Fruit fly (Drosophila melanogaster) whole organism, embryonic: ENCODE results near the gene RpL18.

Experiments used
- Adf1 ChIP-seq: fragments of 200-800 bp; sonication (Bioruptor generic); IDR thresholded peaks from 2 replicates; pipeline ENCODE4 v1.3.6; 2022; ENCODE audit warnings: missing biosample characterization, missing genetic modification characterization
- Aef1 ChIP-seq: fragments of 200-800 bp; sonication (Bioruptor generic); IDR thresholded peaks from 3 replicates; pipeline ENCODE4 v1.3.6; 2022; ENCODE audit warnings: missing biosample characterization, missing genetic modification characterization
- B-H2 ChIP-seq: fragments of 200-800 bp; sonication (Bioruptor generic); optimal IDR thresholded peaks from 2 replicates; lab custom pipeline; 2018; ENCODE audit warnings: missing biosample characterization, mild to moderate bottlenecking, missing genetic modification characterization
- CG10147 ChIP-seq: fragments of 200-800 bp; sonication (Bioruptor generic); optimal IDR thresholded peaks from 2 replicates; lab custom pipeline; 2019; ENCODE audit warnings: missing biosample characterization, mild to moderate bottlenecking, missing genetic modification characterization, moderate library complexity
- CG10959 ChIP-seq: fragments of 200-800 bp; sonication (Bioruptor generic); IDR thresholded peaks from 2 replicates; pipeline ENCODE4 v1.3.6; 2022; ENCODE audit warnings: missing biosample characterization, missing genetic modification characterization
- CG11696 ChIP-seq: fragments of 200-800 bp; sonication (Bioruptor generic); IDR thresholded peaks from 2 replicates; pipeline ENCODE4 v1.3.6; 2022; ENCODE audit warnings: missing biosample characterization, missing genetic modification characterization
- CG12236 ChIP-seq: fragments of 200-800 bp; sonication (Bioruptor generic); optimal IDR thresholded peaks from 2 replicates; lab custom pipeline; 2016; ENCODE audit warnings: missing biosample characterization, missing genetic modification characterization
- CG15269 ChIP-seq: fragments of 200-800 bp; sonication (Bioruptor generic); optimal IDR thresholded peaks from 2 replicates; lab custom pipeline; 2018; ENCODE audit warnings: missing biosample characterization, mild to moderate bottlenecking, missing genetic modification characterization, moderate library complexity
- CG15601 ChIP-seq: fragments of 200-800 bp; sonication (Bioruptor generic); optimal IDR thresholded peaks from 3 replicates; lab custom pipeline; 2019; ENCODE audit warnings: missing biosample characterization, mild to moderate bottlenecking, missing genetic modification characterization, moderate library complexity
- CG1647 ChIP-seq: fragments of 200-800 bp; sonication (Bioruptor generic); optimal IDR thresholded peaks from 3 replicates; lab custom pipeline; 2016; ENCODE audit warnings: missing biosample characterization, missing genetic modification characterization
- CG17186 ChIP-seq: fragments of 200-800 bp; sonication (Bioruptor generic); optimal IDR thresholded peaks from 3 replicates; lab custom pipeline; 2017; ENCODE audit warnings: missing biosample characterization, missing genetic modification reagents, missing genetic modification characterization
- CG17612 ChIP-seq: fragments of 200-800 bp; sonication (Bioruptor generic); IDR thresholded peaks from 2 replicates; pipeline ENCODE4 v1.3.6; 2022; ENCODE audit warnings: missing biosample characterization, missing genetic modification characterization
- CG18262 ChIP-seq: fragments of 200-800 bp; optimal IDR thresholded peaks from 3 replicates; lab custom pipeline; 2019; ENCODE audit warnings: missing biosample characterization, mild to moderate bottlenecking, missing genetic modification characterization, moderate library complexity
- CG2129 ChIP-seq: fragments of 200-800 bp; sonication (Bioruptor generic); IDR thresholded peaks from 2 replicates; pipeline ENCODE4 v1.3.6; 2022; ENCODE audit warnings: missing biosample characterization, missing genetic modification characterization; ENCODE audit not compliant: partially characterized antibody
- CG33557 ChIP-seq: fragments of 200-800 bp; sonication (Bioruptor generic); optimal IDR thresholded peaks from 2 replicates; lab custom pipeline; 2019; ENCODE audit warnings: missing biosample characterization, mild to moderate bottlenecking, missing genetic modification characterization, moderate library complexity
- CG3847 ChIP-seq: fragments of 200-800 bp; sonication (Bioruptor generic); IDR thresholded peaks from 2 replicates; pipeline ENCODE4 v1.3.6; 2022; ENCODE audit warnings: missing biosample characterization, missing genetic modification characterization
- CG3995 ChIP-seq: fragments of 200-800 bp; sonication (Bioruptor generic); optimal IDR thresholded peaks from 3 replicates; lab custom pipeline; 2016; ENCODE audit warnings: missing biosample characterization, missing genetic modification characterization
- CG42726 ChIP-seq: fragments of 200-800 bp; sonication (Bioruptor generic); IDR thresholded peaks from 2 replicates; pipeline ENCODE4 v1.3.6; 2022; ENCODE audit warnings: missing biosample characterization, missing genetic modification characterization; ENCODE audit not compliant: partially characterized antibody
- CG5180 ChIP-seq: fragments of 200-800 bp; sonication (Bioruptor generic); optimal IDR thresholded peaks from 3 replicates; lab custom pipeline; 2017; ENCODE audit warnings: missing biosample characterization, missing genetic modification characterization, mild to moderate bottlenecking, moderate library complexity, missing genetic modification reagents
- CG6254 ChIP-seq: fragments of 200-800 bp; sonication (Bioruptor generic); optimal IDR thresholded peaks from 3 replicates; lab custom pipeline; 2017; ENCODE audit warnings: mild to moderate bottlenecking, missing biosample characterization, missing genetic modification reagents, missing genetic modification characterization
- CG7372 ChIP-seq: fragments of 200-800 bp; sonication (Bioruptor generic); IDR thresholded peaks from 2 replicates; pipeline ENCODE4 v1.3.6; 2022; ENCODE audit warnings: missing biosample characterization, missing genetic modification characterization
- CG7839 ChIP-seq: fragments of 200-800 bp; sonication (Bioruptor generic); optimal IDR thresholded peaks from 3 replicates; lab custom pipeline; 2018; ENCODE audit warnings: missing biosample characterization, mild to moderate bottlenecking, missing genetic modification characterization, moderate library complexity
- CG9215 ChIP-seq: fragments of 200-800 bp; sonication (Bioruptor generic); IDR thresholded peaks from 2 replicates; pipeline ENCODE4 v1.3.6; 2022; ENCODE audit warnings: missing biosample characterization, missing genetic modification characterization
- CG9876 ChIP-seq: fragments of 200-800 bp; sonication (Bioruptor generic); optimal IDR thresholded peaks from 2 replicates; lab custom pipeline; 2016; ENCODE audit warnings: missing biosample characterization, missing genetic modification characterization
- D19A ChIP-seq: fragments of 200-800 bp; optimal IDR thresholded peaks from 3 replicates; lab custom pipeline; 2019; ENCODE audit warnings: missing biosample characterization, mild to moderate bottlenecking, missing genetic modification characterization, moderate library complexity
- D19B ChIP-seq: fragments of 200-800 bp; sonication (Bioruptor generic); optimal IDR thresholded peaks from 2 replicates; lab custom pipeline; 2017; ENCODE audit warnings: missing biosample characterization, mild to moderate bottlenecking, missing genetic modification characterization
- Dref ChIP-seq: fragments of 200-800 bp; sonication (Bioruptor generic); IDR thresholded peaks from 2 replicates; pipeline ENCODE4 v1.3.6; 2022; ENCODE audit warnings: missing biosample characterization, missing genetic modification characterization
- ERR ChIP-seq: fragments of 200-800 bp; sonication (Bioruptor generic); optimal IDR thresholded peaks from 2 replicates; lab custom pipeline; 2016; ENCODE audit warnings: missing biosample characterization, missing genetic modification characterization
- Fer2 ChIP-seq: fragments of 200-800 bp; sonication (Bioruptor generic); optimal IDR thresholded peaks from 2 replicates; lab custom pipeline; 2018; ENCODE audit warnings: missing biosample characterization, mild to moderate bottlenecking, missing genetic modification characterization, moderate library complexity
- H2.0 ChIP-seq: fragments of 200-800 bp; sonication (Bioruptor generic); IDR thresholded peaks from 2 replicates; pipeline ENCODE4 v1.3.6; 2022; ENCODE audit warnings: missing biosample characterization, missing genetic modification characterization
- HLHmδ ChIP-seq: fragments of 200-800 bp; sonication (Bioruptor generic); optimal IDR thresholded peaks from 2 replicates; lab custom pipeline; 2018; ENCODE audit warnings: missing biosample characterization, mild to moderate bottlenecking, missing genetic modification characterization, moderate library complexity
- Hr51 ChIP-seq, 2 experiments: fragments of 200-800 bp; sonication (Bioruptor generic); optimal IDR thresholded peaks; 2 replicates in 1 of 2; 3 replicates in 1 of 2; lab custom pipeline; 2016 to 2018; ENCODE audit warnings: missing biosample characterization in 2 of 2, missing genetic modification characterization in 2 of 2, mild to moderate bottlenecking in 1 of 2, moderate library complexity in 1 of 2
- Hr78 ChIP-seq, 2 experiments: fragments of 200-800 bp in 1 of 2; fragments of >200 bp in 1 of 2; sonication (Bioruptor generic) in 1 of 2; optimal IDR thresholded peaks; 2 replicates each; lab custom pipeline; 2017 to 2019; ENCODE audit warnings: missing biosample characterization in 2 of 2, missing genetic modification characterization in 2 of 2, mild to moderate bottlenecking in 1 of 2, moderate library complexity in 1 of 2
- MESR4 ChIP-seq: fragments of 200-800 bp; sonication (Bioruptor generic); optimal IDR thresholded peaks from 2 replicates; lab custom pipeline; 2018; ENCODE audit warnings: missing biosample characterization, mild to moderate bottlenecking, missing genetic modification characterization, moderate library complexity
- Max ChIP-seq: fragments of 200-800 bp; sonication (Bioruptor generic); optimal IDR thresholded peaks from 2 replicates; lab custom pipeline; 2016; ENCODE audit warnings: missing biosample characterization, mild to moderate bottlenecking, missing genetic modification characterization
- ac ChIP-seq: fragments of 200-800 bp; sonication (Bioruptor generic); optimal IDR thresholded peaks from 3 replicates; lab custom pipeline; 2017; ENCODE audit warnings: missing biosample characterization, mild to moderate bottlenecking, missing genetic modification characterization
- ara ChIP-seq: fragments of 200-800 bp; sonication (Bioruptor generic); IDR thresholded peaks from 2 replicates; pipeline ENCODE4 v1.3.6; 2022; ENCODE audit warnings: missing biosample characterization, missing genetic modification characterization
- ash1 ChIP-seq: fragments of 200-800 bp; sonication (Bioruptor generic); optimal IDR thresholded peaks from 2 replicates; lab custom pipeline; 2018; ENCODE audit warnings: missing biosample characterization, mild to moderate bottlenecking, missing genetic modification characterization
- chinmo ChIP-seq: fragments of 200-800 bp; sonication (Bioruptor generic); IDR thresholded peaks from 4 replicates; pipeline ENCODE4 v1.3.6; 2022; ENCODE audit warnings: missing biosample characterization, missing genetic modification characterization; ENCODE audit not compliant: partially characterized antibody
- chm ChIP-seq: fragments of 200-800 bp; sonication (Bioruptor generic); IDR thresholded peaks from 2 replicates; pipeline ENCODE4 v1.3.6; 2022; ENCODE audit warnings: missing biosample characterization, missing genetic modification characterization
- crol ChIP-seq: fragments of 200-800 bp; sonication (Bioruptor generic); IDR thresholded peaks from 2 replicates; pipeline ENCODE4 v1.3.6; 2022; ENCODE audit warnings: missing biosample characterization, missing genetic modification characterization
- dysf ChIP-seq: fragments of 200-800 bp; sonication (Bioruptor generic); IDR thresholded peaks from 3 replicates; pipeline ENCODE4 v1.3.6; 2022; ENCODE audit warnings: missing biosample characterization, missing genetic modification characterization
- fd3F ChIP-seq: fragments of 200-800 bp; sonication (Bioruptor generic); optimal IDR thresholded peaks from 2 replicates; lab custom pipeline; 2018; ENCODE audit warnings: missing biosample characterization, mild to moderate bottlenecking, missing genetic modification characterization, moderate library complexity
- knrl ChIP-seq: fragments of 200-800 bp; sonication (Bioruptor generic); IDR thresholded peaks from 3 replicates; pipeline ENCODE4 v1.3.6; 2022; ENCODE audit warnings: missing biosample characterization, missing genetic modification characterization; ENCODE audit not compliant: partially characterized antibody
- lola ChIP-seq, 3 experiments: fragments of >200 bp in 2 of 3; fragments of 200-800 bp in 1 of 3; sonication (Bioruptor generic) in 1 of 3; optimal IDR thresholded peaks; 2 replicates each; lab custom pipeline; 2017 to 2019; ENCODE audit warnings: missing biosample characterization in 3 of 3, missing genetic modification characterization in 3 of 3, mild to moderate bottlenecking in 1 of 3, moderate library complexity in 1 of 3
- p53 ChIP-seq: fragments of 200-800 bp; sonication (Bioruptor generic); optimal IDR thresholded peaks from 2 replicates; lab custom pipeline; 2016; ENCODE audit warnings: missing biosample characterization, missing genetic modification characterization
- sens-2 ChIP-seq: fragments of 200-800 bp; sonication (Bioruptor generic); IDR thresholded peaks from 2 replicates; pipeline ENCODE4 v1.3.6; 2022; ENCODE audit warnings: missing biosample characterization, missing genetic modification characterization
- stwl ChIP-seq: fragments of 200-800 bp; sonication (Bioruptor generic); optimal IDR thresholded peaks from 3 replicates; lab custom pipeline; 2018; ENCODE audit warnings: missing biosample characterization, mild to moderate bottlenecking, missing genetic modification characterization, moderate library complexity
- vnd ChIP-seq: fragments of 200-800 bp; sonication (Bioruptor generic); IDR thresholded peaks from 3 replicates; pipeline ENCODE4 v1.3.6; 2022; ENCODE audit warnings: missing biosample characterization, missing genetic modification characterization; ENCODE audit not compliant: partially characterized antibody

Gene RpL18

DNA sequence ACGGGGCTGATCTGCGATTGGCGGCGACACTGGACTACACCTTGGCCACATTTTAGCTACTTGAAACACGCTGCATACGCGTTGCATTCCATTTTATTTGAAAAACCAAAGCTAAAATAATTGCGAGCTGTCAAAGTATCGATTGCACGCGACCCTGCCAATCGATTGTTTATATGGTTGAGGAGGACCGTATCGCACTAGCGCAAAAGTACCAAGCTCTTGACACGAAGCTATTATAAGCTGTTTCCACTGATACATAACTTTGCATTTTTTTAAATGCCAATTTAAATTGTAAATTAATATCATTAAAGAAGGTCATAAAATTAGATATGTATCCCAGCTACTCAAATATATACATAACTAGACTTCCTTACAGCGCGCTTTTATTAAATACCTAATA lies 8.0 kb upstream of the RpL18 start, which contains the start of gene Cdc27 (continued):
- peak; percentile 92 for TF ChIP-seq Dref (GFP tag; lab: Robert Waterston, UW)
- no peak for TF ChIP-seq CG3995 (GFP tag; lab: Kevin White, UChicago)
- TF ChIP-seq CG2129 (GFP tag; lab: Robert Waterston, UW) = peak; percentile 37; the same call in 1 of the 2 replicates
- TF ChIP-seq Hr78 (GFP tag; optimal IDR thresholded peaks at IDR 0.05; lab: Kevin White, UChicago) = peak in 1 of 2 experiments; percentile 68
- peak; percentile 25 for TF ChIP-seq CG15601 (tag; lab: Kevin White, UChicago)
- TF ChIP-seq lola (GFP tag; optimal IDR thresholded peaks at IDR 0.05; lab: Kevin White, UChicago) = peak in 1 of 3 experiments; percentile 95
- TF ChIP-seq CG33557 (GFP tag; lab: Kevin White, UChicago) = no peak
- peak; percentile 78 for TF ChIP-seq vnd (GFP tag; lab: Robert Waterston, UW)
- no peak for TF ChIP-seq CG10959 (GFP tag; lab: Robert Waterston, UW)
- no peak for TF ChIP-seq Fer2 (tag; lab: Kevin White, UChicago)
- peak; percentile 32 for TF ChIP-seq CG10147 (GFP tag; lab: Kevin White, UChicago)
- TF ChIP-seq CG18262 (tag; lab: Kevin White, UChicago) = peak; percentile 34
- no peak for TF ChIP-seq CG11696 (GFP tag; lab: Robert Waterston, UW)
- no peak for TF ChIP-seq CG12236
- no peak for TF ChIP-seq Adf1 (GFP tag; lab: Robert Waterston, UW)
- peak; percentile 10 for TF ChIP-seq HLHmδ (GFP tag; lab: Kevin White, UChicago)
- TF ChIP-seq CG7839 = peak; percentile 55
- peak; percentile 67 for TF ChIP-seq stwl (tag; lab: Kevin White, UChicago)
- TF ChIP-seq Max (GFP tag; lab: Kevin White, UChicago) = peak; percentile 10
- TF ChIP-seq fd3F (GFP tag; lab: Kevin White, UChicago) = peak; percentile 13
- no peak for TF ChIP-seq CG9215 (GFP tag; lab: Robert Waterston, UW)
- no peak for TF ChIP-seq CG6254
- 0 out of 2 replicates have a peak, but pooled peaks have one; percentile 28 for TF ChIP-seq H2.0
- peak; percentile 78 for TF ChIP-seq knrl (GFP tag; lab: Robert Waterston, UW)
- TF ChIP-seq dysf (GFP tag; lab: Robert Waterston, UW) = peak; percentile 51; the same call in 2 of the 3 replicates
- peak; percentile 55; the same call in 1 of the 4 replicates for TF ChIP-seq chinmo
- TF ChIP-seq ac (GFP tag; lab: Kevin White, UChicago) = no peak
- TF ChIP-seq D19A (tag; lab: Kevin White, UChicago) = peak; percentile 19
- TF ChIP-seq MESR4 (GFP tag; lab: Kevin White, UChicago) = peak; percentile 89
- TF ChIP-seq CG1647 = no peak
- no peak for TF ChIP-seq ash1 (GFP tag; lab: Kevin White, UChicago)
- no peak for TF ChIP-seq crol
- TF ChIP-seq sens-2 (GFP tag; lab: Robert Waterston, UW) = no peak
- TF ChIP-seq CG9876 (GFP tag; lab: Kevin White, UChicago) = no peak
- no peak for TF ChIP-seq ara (GFP tag; lab: Robert Waterston, UW)
- TF ChIP-seq CG17612 (GFP tag; lab: Robert Waterston, UW) = no peak
- peak; percentile 21 for TF ChIP-seq CG15269 (tag; lab: Kevin White, UChicago)
- no peak for TF ChIP-seq ERR (GFP tag; lab: Kevin White, UChicago)
- peak; percentile 69; the same call in 1 of the 2 replicates for TF ChIP-seq CG42726 (GFP tag; lab: Robert Waterston, UW)
- TF ChIP-seq D19B (GFP tag; lab: Kevin White, UChicago) = no peak
- TF ChIP-seq Aef1 (GFP tag; lab: Robert Waterston, UW) = no peak
- TF ChIP-seq CG17186 (GFP tag; lab: Kevin White, UChicago) = peak; percentile 27
- no peak; the same call in 1 of the 2 replicates for TF ChIP-seq chm (GFP tag; lab: Robert Waterston, UW)
- 0 out of 2 replicates have a peak, but pooled peaks have one; percentile 21 for TF ChIP-seq CG7372 (GFP tag; lab: Robert Waterston, UW)
- TF ChIP-seq p53 (GFP tag; lab: Kevin White, UChicago) = no peak
- peak in 1 of 2 experiments; percentile 31 for TF ChIP-seq Hr51 (GFP tag; optimal IDR thresholded peaks at IDR 0.05; lab: Kevin White, UChicago)
- TF ChIP-seq CG3847 (GFP tag; lab: Robert Waterston, UW) = peak; percentile 66
- TF ChIP-seq CG5180 = no peak
- TF ChIP-seq B-H2 = no peak
